Fruit fly (Drosophila melanogaster) whole organism, pupa: Measurements from ENCODE around the gene CG18557.

Experiments
- CG10348 ChIP-seq: fragments of 200-800 bp; sonication (Bioruptor generic); IDR thresholded peaks from 2 replicates; pipeline ENCODE4 v1.3.6; 2022; ENCODE audit warnings: missing biosample characterization, missing genetic modification characterization
- CG12605 ChIP-seq: fragments of 200-800 bp; sonication (Bioruptor generic); IDR thresholded peaks from 2 replicates; pipeline ENCODE4 v1.3.6; 2022; ENCODE audit warnings: missing biosample characterization, missing genetic modification characterization
- CG13204 ChIP-seq: fragments of 200-800 bp; sonication (Bioruptor generic); optimal IDR thresholded peaks from 2 replicates; lab custom pipeline; 2018; ENCODE audit warnings: missing biosample characterization, mild to moderate bottlenecking, missing genetic modification characterization, moderate library complexity
- CG14655 ChIP-seq: fragments of 200-800 bp; sonication (Bioruptor generic); optimal IDR thresholded peaks from 3 replicates; lab custom pipeline; 2017; ENCODE audit warnings: mild to moderate bottlenecking, missing biosample characterization, missing genetic modification reagents, missing genetic modification characterization
- CG15710 ChIP-seq: fragments of 200-800 bp; sonication (Bioruptor generic); optimal IDR thresholded peaks from 2 replicates; lab custom pipeline; 2018; ENCODE audit warnings: missing biosample characterization, mild to moderate bottlenecking, missing genetic modification characterization, moderate library complexity
- CG17806 ChIP-seq: fragments of 200-800 bp; sonication (Bioruptor generic); optimal IDR thresholded peaks from 2 replicates; lab custom pipeline; 2018; ENCODE audit warnings: missing biosample characterization, mild to moderate bottlenecking, missing genetic modification characterization, moderate library complexity
- CG32121 ChIP-seq: fragments of 200-800 bp; sonication (Bioruptor generic); IDR thresholded peaks from 2 replicates; pipeline ENCODE4 v1.3.6; 2022; ENCODE audit warnings: missing biosample characterization, missing genetic modification characterization
- CG34367 ChIP-seq: fragments of 200-800 bp; sonication (Bioruptor generic); optimal IDR thresholded peaks from 2 replicates; lab custom pipeline; 2018; ENCODE audit warnings: missing biosample characterization, mild to moderate bottlenecking, missing genetic modification characterization
- CG4496 ChIP-seq: fragments of 200-800 bp; sonication (Bioruptor generic); IDR thresholded peaks from 3 replicates; pipeline ENCODE4 v1.3.6; 2022; ENCODE audit warnings: missing biosample characterization, missing genetic modification characterization
- CG8159 ChIP-seq: fragments of 200-800 bp; sonication (Bioruptor generic); optimal IDR thresholded peaks from 3 replicates; lab custom pipeline; 2018; ENCODE audit warnings: missing biosample characterization, mild to moderate bottlenecking, missing genetic modification characterization, moderate library complexity
- CG8301 ChIP-seq: fragments of 200-800 bp; sonication (Bioruptor generic); optimal IDR thresholded peaks from 2 replicates; lab custom pipeline; 2018; ENCODE audit warnings: missing biosample characterization, mild to moderate bottlenecking, missing genetic modification characterization
- CG9948 ChIP-seq: fragments of 200-800 bp; sonication (Bioruptor generic); optimal IDR thresholded peaks from 2 replicates; lab custom pipeline; 2018; ENCODE audit warnings: missing biosample characterization, mild to moderate bottlenecking, missing genetic modification characterization, moderate library complexity
- D1 ChIP-seq: fragments of 200-800 bp; sonication (Bioruptor generic); optimal IDR thresholded peaks from 2 replicates; lab custom pipeline; 2018; ENCODE audit warnings: missing biosample characterization, mild to moderate bottlenecking, missing genetic modification characterization, moderate library complexity
- EcR ChIP-seq: fragments of 200-800 bp; sonication (Bioruptor generic); optimal IDR thresholded peaks from 3 replicates; lab custom pipeline; 2019; ENCODE audit warnings: missing biosample characterization, missing genetic modification characterization, mild to moderate bottlenecking, moderate library complexity, missing genetic modification reagents
- Ets98B ChIP-seq: fragments of 200-800 bp; sonication (Bioruptor generic); IDR thresholded peaks from 2 replicates; pipeline ENCODE4 v1.3.6; 2022; ENCODE audit warnings: missing biosample characterization, missing genetic modification characterization
- Pif1A ChIP-seq: fragments of 200-800 bp; sonication (Bioruptor generic); optimal IDR thresholded peaks from 3 replicates; lab custom pipeline; 2016; ENCODE audit warnings: missing biosample characterization, missing genetic modification characterization
- Pif1B ChIP-seq: fragments of 200-800 bp; sonication (Bioruptor generic); optimal IDR thresholded peaks from 3 replicates; lab custom pipeline; 2016; ENCODE audit warnings: missing biosample characterization, missing genetic modification characterization
- Snoo ChIP-seq: fragments of 200-800 bp; sonication (Bioruptor generic); optimal IDR thresholded peaks from 3 replicates; lab custom pipeline; 2017; ENCODE audit warnings: missing biosample characterization, mild to moderate bottlenecking, missing genetic modification characterization, inconsistent platforms
- fd96Ca ChIP-seq: fragments of 200-800 bp; sonication (Bioruptor generic); IDR thresholded peaks from 3 replicates; pipeline ENCODE4 v1.3.6; 2022; ENCODE audit warnings: missing biosample characterization, missing genetic modification characterization
- gl ChIP-seq: fragments of 200-800 bp; sonication (Bioruptor generic); optimal IDR thresholded peaks from 2 replicates; lab custom pipeline; 2018; ENCODE audit warnings: missing biosample characterization, mild to moderate bottlenecking, missing genetic modification characterization
- rn ChIP-seq: fragments of 200-800 bp; sonication (Bioruptor generic); IDR thresholded peaks from 2 replicates; pipeline ENCODE4 v1.3.6; 2022; ENCODE audit warnings: missing biosample characterization, missing genetic modification characterization

Gene CG18557

DNA sequence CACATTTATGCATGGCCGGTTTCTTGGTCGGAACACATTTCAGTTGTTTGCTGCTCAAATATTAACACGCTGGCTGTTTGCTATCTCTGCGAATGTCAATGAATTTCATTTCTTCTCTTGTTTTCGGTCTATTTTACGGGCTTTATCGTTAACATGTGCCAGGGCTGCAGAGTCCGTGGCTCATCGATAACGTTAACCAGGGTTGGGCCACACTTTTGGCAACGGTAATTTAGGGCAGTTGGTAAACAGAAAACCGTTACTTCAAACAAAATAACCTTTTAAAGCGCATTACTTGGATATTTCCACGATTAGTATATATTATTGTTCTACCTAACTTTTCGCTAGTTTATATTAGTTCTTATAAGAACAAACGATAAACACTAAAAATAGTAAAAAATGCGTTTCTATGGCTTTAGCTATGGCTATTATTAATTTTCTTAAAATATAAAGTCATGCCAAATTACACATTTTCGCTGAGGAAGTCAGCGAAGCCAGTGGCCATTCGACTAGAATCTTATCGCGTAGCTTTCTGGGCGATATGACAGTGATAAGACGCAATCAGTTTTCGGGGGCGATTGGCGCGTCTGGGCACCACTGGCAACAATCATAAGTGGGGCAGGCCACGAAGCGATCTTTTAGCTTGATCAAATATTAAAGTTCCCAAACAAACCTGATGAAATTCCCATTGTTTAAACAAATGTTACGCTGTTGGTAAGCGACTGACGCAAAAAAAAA lies 37.6 kb upstream of the CG18557 start:
- peak; percentile 28 for TF ChIP-seq Snoo (tag; lab: Kevin White, UChicago)
- peak; percentile 12 for TF ChIP-seq Pif1A (GFP tag; lab: Kevin White, UChicago)
- TF ChIP-seq CG32121 (GFP tag; lab: Robert Waterston, UW), result peak; percentile 20; the same call in 1 of the 2 replicates
- no peak for TF ChIP-seq Ets98B (GFP tag; lab: Robert Waterston, UW)

DNA sequence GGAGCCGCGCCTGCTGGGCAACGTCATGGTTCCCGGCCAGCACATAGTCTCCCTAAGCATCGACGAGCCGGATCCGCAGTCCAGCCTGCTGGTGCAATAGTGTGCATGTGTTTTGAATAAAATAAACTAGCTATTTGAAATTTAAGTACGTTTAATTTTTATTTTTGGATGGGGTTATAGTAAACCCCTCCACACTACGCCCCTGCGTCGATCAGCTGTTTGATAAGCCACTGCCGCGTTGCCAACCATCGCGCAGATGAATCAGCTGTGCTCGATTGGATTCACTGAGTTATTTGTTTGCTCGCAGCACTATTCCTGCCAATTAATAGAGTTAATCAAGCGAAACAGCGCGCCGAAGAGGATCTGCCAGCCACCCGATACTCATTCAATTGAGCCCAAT lies 33.3 kb upstream of the CG18557 start, which contains the start of gene RabGGTb:
Gene RabGGTb (plus strand): TSS at position 254 of the 400 bp plus-strand sequence.
- TF ChIP-seq CG10348 (GFP tag; lab: Robert Waterston, UW), result no peak
- TF ChIP-seq CG8159 (tag; lab: Kevin White, UChicago), result peak; percentile 34
- TF ChIP-seq CG13204 (GFP tag; lab: Kevin White, UChicago), result no peak
- TF ChIP-seq Pif1A (GFP tag; lab: Kevin White, UChicago), result peak; percentile 30
- TF ChIP-seq EcR, result no peak
- 0 out of 2 replicates have a peak, but pooled peaks have one; percentile 40 for TF ChIP-seq rn (GFP tag; lab: Robert Waterston, UW)
- peak; percentile 49 for TF ChIP-seq CG12605 (GFP tag; lab: Robert Waterston, UW)
- peak; percentile 11 for TF ChIP-seq Pif1B (GFP tag; lab: Kevin White, UChicago)
- TF ChIP-seq gl (tag; lab: Kevin White, UChicago), result no peak
- TF ChIP-seq CG4496 (GFP tag; lab: Robert Waterston, UW), result peak; percentile 83
- peak; percentile 22 for TF ChIP-seq Snoo (tag; lab: Kevin White, UChicago)
- TF ChIP-seq CG17806, result peak; percentile 32
- TF ChIP-seq Ets98B (GFP tag; lab: Robert Waterston, UW), result peak; percentile 82
- peak; percentile 83 for TF ChIP-seq fd96Ca (GFP tag; lab: Robert Waterston, UW)
- TF ChIP-seq CG8301 (tag; lab: Kevin White, UChicago), result peak; percentile 31
- TF ChIP-seq CG15710 (tag; lab: Kevin White, UChicago), result peak; percentile 37
- TF ChIP-seq CG34367 (tag; lab: Kevin White, UChicago), result peak; percentile 25
- no peak for TF ChIP-seq D1 (tag; lab: Kevin White, UChicago)
- no peak for TF ChIP-seq CG14655 (GFP tag; lab: Kevin White, UChicago)
- TF ChIP-seq CG32121 (GFP tag; lab: Robert Waterston, UW), result peak; percentile 68
- TF ChIP-seq CG9948, result peak; percentile 17
- TF ChIP-seq, all 21 proteins: peak for 15

DNA sequence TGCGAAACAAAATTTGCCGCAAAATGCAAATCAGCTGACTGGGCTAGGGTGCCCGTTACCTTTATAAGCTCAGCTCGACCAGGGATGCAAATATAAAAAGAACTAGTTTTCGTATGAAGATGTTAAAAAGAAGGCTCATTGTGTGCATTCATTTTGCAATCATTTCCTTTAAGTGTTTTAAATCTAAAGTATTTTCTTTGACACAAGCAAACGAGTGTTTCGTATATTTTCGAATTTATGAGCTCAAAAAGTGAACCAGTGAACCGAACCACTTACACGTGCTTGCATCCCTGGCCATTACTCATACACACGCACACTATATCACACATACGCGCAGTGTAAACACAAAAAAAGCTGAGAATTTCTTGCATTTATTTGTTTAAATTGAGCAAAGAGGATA lies 32.7 kb upstream of the CG18557 start, which contains the start of the genes Prx6a and Sbat:
Gene Prx6a (minus strand): TSS at position 45 of the 400 bp plus-strand sequence.
Gene Sbat (plus strand): TSS at position 157 of the 400 bp plus-strand sequence.
- TF ChIP-seq EcR (no peak), fd96Ca (GFP tag; lab: Robert Waterston, UW) (peak; percentile 34; the same call in 1 of the 3 replicates), CG8301 (tag; lab: Kevin White, UChicago) (peak; percentile 55), rn (GFP tag; lab: Robert Waterston, UW) (no peak), CG4496 (GFP tag; lab: Robert Waterston, UW) (peak; percentile 13; the same call in 1 of the 3 replicates), Snoo (tag; lab: Kevin White, UChicago) (peak; percentile 68), Ets98B (GFP tag; lab: Robert Waterston, UW) (peak; percentile 24; the same call in 1 of the 2 replicates), CG17806 (peak; percentile 67), CG14655 (GFP tag; lab: Kevin White, UChicago) (no peak), CG15710 (tag; lab: Kevin White, UChicago) (peak; percentile 69), CG10348 (GFP tag; lab: Robert Waterston, UW) (no peak), CG34367 (tag; lab: Kevin White, UChicago) (peak; percentile 54), CG9948 (peak; percentile 51), Pif1B (GFP tag; lab: Kevin White, UChicago) (no peak), CG13204 (GFP tag; lab: Kevin White, UChicago) (no peak), D1 (tag; lab: Kevin White, UChicago) (no peak), CG12605 (GFP tag; lab: Robert Waterston, UW) (no peak), CG8159 (tag; lab: Kevin White, UChicago) (peak; percentile 70), CG32121 (GFP tag; lab: Robert Waterston, UW) (peak; percentile 60), gl (tag; lab: Kevin White, UChicago) (peak; percentile 16), Pif1A (GFP tag; lab: Kevin White, UChicago) (peak; percentile 48)

DNA sequence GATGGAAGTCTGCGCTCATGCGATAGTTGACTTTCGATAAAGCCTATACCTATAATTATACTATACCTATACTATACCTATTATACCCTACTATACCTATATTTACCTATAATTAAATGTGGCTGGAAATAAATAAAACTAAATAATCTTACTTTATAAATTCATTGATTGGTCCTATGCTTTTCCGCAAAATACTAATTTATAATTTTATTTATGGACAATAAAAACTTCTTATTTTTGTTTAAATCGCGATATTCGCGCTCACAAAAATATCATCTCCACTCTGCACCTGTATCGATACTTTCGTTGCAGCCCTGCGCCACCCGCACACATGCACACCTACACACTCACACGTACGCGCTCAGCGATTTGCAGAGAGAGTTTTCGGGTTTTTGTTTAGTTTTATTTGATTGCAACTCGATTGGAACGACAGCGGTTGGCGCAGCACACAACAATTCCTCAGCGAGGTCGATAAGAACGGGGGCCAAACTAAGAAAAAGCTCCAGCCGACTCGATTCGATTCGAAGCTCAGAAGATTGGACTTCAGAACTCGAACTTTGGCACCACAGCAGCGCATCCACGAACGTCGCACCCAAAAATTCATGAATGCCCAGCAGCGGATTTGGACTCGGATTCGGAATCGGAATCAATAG lies 29.1 kb upstream of the CG18557 start, which contains the start of gene CG8814:
Gene CG8814 (plus strand): TSS at position 349 of the 653 bp plus-strand sequence.
- TF ChIP-seq CG32121 (GFP tag; lab: Robert Waterston, UW) (peak; percentile 63; the same call in 1 of the 2 replicates), CG15710 (tag; lab: Kevin White, UChicago) (peak; percentile 45), fd96Ca (GFP tag; lab: Robert Waterston, UW) (peak; percentile 67; the same call in 1 of the 3 replicates), CG8301 (tag; lab: Kevin White, UChicago) (peak; percentile 52), CG9948 (peak; percentile 20), CG17806 (peak; percentile 3), gl (tag; lab: Kevin White, UChicago) (peak; percentile 85), rn (GFP tag; lab: Robert Waterston, UW) (no peak), Snoo (tag; lab: Kevin White, UChicago) (peak; percentile 53), CG10348 (GFP tag; lab: Robert Waterston, UW) (no peak), CG14655 (GFP tag; lab: Kevin White, UChicago) (peak; percentile 63), D1 (tag; lab: Kevin White, UChicago) (no peak), Ets98B (GFP tag; lab: Robert Waterston, UW) (peak; percentile 79), Pif1A (GFP tag; lab: Kevin White, UChicago) (peak; percentile 58), CG12605 (GFP tag; lab: Robert Waterston, UW) (peak; percentile 86), Pif1B (GFP tag; lab: Kevin White, UChicago) (peak; percentile 35), CG4496 (GFP tag; lab: Robert Waterston, UW) (peak; percentile 85), EcR (peak; percentile 7), CG34367 (tag; lab: Kevin White, UChicago) (no peak), CG13204 (GFP tag; lab: Kevin White, UChicago) (no peak), CG8159 (tag; lab: Kevin White, UChicago) (peak; percentile 43)
